Fruit fly (Drosophila melanogaster) whole organism, embryonic: Measurements from ENCODE around the gene CG10086.

Experiments
- Aef1 ChIP-seq: fragments of 200-800 bp; sonication (Bioruptor generic); IDR thresholded peaks from 3 replicates; pipeline ENCODE4 v1.3.6; 2022; ENCODE audit warnings: missing biosample characterization, missing genetic modification characterization
- Asciz ChIP-seq: fragments of 200-800 bp; sonication (Bioruptor generic); optimal IDR thresholded peaks from 2 replicates; lab custom pipeline; 2017; ENCODE audit warnings: missing biosample characterization, mild to moderate bottlenecking, missing genetic modification characterization, missing genetic modification reagents
- BtbVII ChIP-seq: fragments of 200-800 bp; sonication (Bioruptor generic); optimal IDR thresholded peaks from 3 replicates; lab custom pipeline; 2017; ENCODE audit warnings: missing biosample characterization, mild to moderate bottlenecking, missing genetic modification characterization
- CG10147 ChIP-seq: fragments of 200-800 bp; sonication (Bioruptor generic); optimal IDR thresholded peaks from 2 replicates; lab custom pipeline; 2019; ENCODE audit warnings: missing biosample characterization, mild to moderate bottlenecking, missing genetic modification characterization, moderate library complexity
- CG10209 ChIP-seq: fragments of 200-800 bp; sonication (Bioruptor generic); optimal IDR thresholded peaks from 3 replicates; lab custom pipeline; 2017; ENCODE audit warnings: missing biosample characterization, mild to moderate bottlenecking, missing genetic modification characterization, missing genetic modification reagents
- CG11398 ChIP-seq: fragments of 200-800 bp; sonication (Bioruptor generic); optimal IDR thresholded peaks from 2 replicates; lab custom pipeline; 2016; ENCODE audit warnings: missing biosample characterization, missing genetic modification characterization
- CG12744 ChIP-seq: fragments of 200-800 bp; sonication (Bioruptor generic); optimal IDR thresholded peaks from 2 replicates; lab custom pipeline; 2016; ENCODE audit warnings: missing biosample characterization, missing genetic modification characterization
- CG12769 ChIP-seq: fragments of 200-800 bp; sonication (Bioruptor generic); optimal IDR thresholded peaks from 2 replicates; lab custom pipeline; 2019; ENCODE audit warnings: missing biosample characterization, mild to moderate bottlenecking, missing genetic modification characterization, moderate library complexity
- CG12942 ChIP-seq: fragments of 200-800 bp; sonication (Bioruptor generic); optimal IDR thresholded peaks from 3 replicates; lab custom pipeline; 2016; ENCODE audit warnings: missing biosample characterization, missing genetic modification characterization
- CG13287 ChIP-seq: fragments of 200-800 bp; sonication (Bioruptor generic); IDR thresholded peaks from 2 replicates; pipeline ENCODE4 v1.3.6; 2022; ENCODE audit warnings: missing biosample characterization, missing genetic modification characterization; ENCODE audit not compliant: partially characterized antibody
- CG13296 ChIP-seq: fragments of 200-800 bp; sonication (Bioruptor generic); optimal IDR thresholded peaks from 3 replicates; lab custom pipeline; 2018; ENCODE audit warnings: missing biosample characterization, mild to moderate bottlenecking, missing genetic modification characterization
- CG17361 ChIP-seq: fragments of 200-800 bp; sonication (Bioruptor generic); IDR thresholded peaks from 3 replicates; pipeline ENCODE4 v1.3.6; 2022; ENCODE audit warnings: missing biosample characterization, missing genetic modification characterization
- CG17912 ChIP-seq: fragments of 200-800 bp; sonication (Bioruptor generic); optimal IDR thresholded peaks from 2 replicates; lab custom pipeline; 2018; ENCODE audit warnings: missing biosample characterization, mild to moderate bottlenecking, missing genetic modification characterization
- CG1832 ChIP-seq: fragments of 200-800 bp; sonication (Bioruptor generic); optimal IDR thresholded peaks from 2 replicates; lab custom pipeline; 2017; ENCODE audit warnings: missing biosample characterization, mild to moderate bottlenecking, missing genetic modification characterization, inconsistent platforms
- CG18619 ChIP-seq: fragments of 200-800 bp; sonication (Bioruptor generic); optimal IDR thresholded peaks from 3 replicates; lab custom pipeline; 2017; ENCODE audit warnings: missing biosample characterization, mild to moderate bottlenecking, missing genetic modification characterization
- CG31224 ChIP-seq: fragments of 200-800 bp; sonication (Bioruptor generic); IDR thresholded peaks from 2 replicates; pipeline ENCODE4 v1.3.6; 2022; ENCODE audit warnings: missing biosample characterization, missing genetic modification characterization
- CG32532 ChIP-seq: fragments of 200-800 bp; sonication (Bioruptor generic); IDR thresholded peaks from 2 replicates; pipeline ENCODE4 v1.3.6; 2022; ENCODE audit warnings: missing biosample characterization, missing genetic modification characterization
- CG34224 ChIP-seq: fragments of 200-800 bp; sonication (Bioruptor generic); IDR thresholded peaks from 3 replicates; pipeline ENCODE4 v1.3.6; 2022; ENCODE audit warnings: missing biosample characterization, missing genetic modification characterization; ENCODE audit not compliant: partially characterized antibody
- CG34422 ChIP-seq: fragments of 200-800 bp; sonication (Bioruptor generic); IDR thresholded peaks from 3 replicates; pipeline ENCODE4 v1.3.6; 2022; ENCODE audit warnings: missing biosample characterization, missing genetic modification characterization
- CG9215 ChIP-seq: fragments of 200-800 bp; sonication (Bioruptor generic); IDR thresholded peaks from 2 replicates; pipeline ENCODE4 v1.3.6; 2022; ENCODE audit warnings: missing biosample characterization, missing genetic modification characterization
- Camta ChIP-seq: fragments of 200-800 bp; sonication (Bioruptor generic); optimal IDR thresholded peaks from 2 replicates; lab custom pipeline; 2016; ENCODE audit warnings: missing biosample characterization, missing genetic modification characterization
- CkIIα-i1 ChIP-seq: fragments of 200-800 bp; sonication (Bioruptor generic); IDR thresholded peaks from 2 replicates; pipeline ENCODE4 v1.3.6; 2022; ENCODE audit warnings: missing biosample characterization, missing genetic modification characterization
- Dad ChIP-seq: fragments of 200-800 bp; sonication (Bioruptor generic); optimal IDR thresholded peaks from 3 replicates; lab custom pipeline; 2016; ENCODE audit warnings: missing biosample characterization, missing genetic modification characterization
- Dek ChIP-seq: fragments of 200-800 bp; sonication (Bioruptor generic); optimal IDR thresholded peaks from 3 replicates; lab custom pipeline; 2019; ENCODE audit warnings: missing biosample characterization, mild to moderate bottlenecking, missing genetic modification characterization, moderate library complexity
- Ets65A ChIP-seq: fragments of 200-800 bp; sonication (Bioruptor generic); peaks from one replicate; lab custom pipeline; 2016; ENCODE audit warnings: missing biosample characterization, missing genetic modification characterization
- Gsc ChIP-seq: fragments of 200-800 bp; sonication (Bioruptor generic); IDR thresholded peaks from 2 replicates; pipeline ENCODE4 v1.3.6; 2022; ENCODE audit warnings: missing biosample characterization, missing genetic modification characterization
- HLH54F ChIP-seq: fragments of 200-800 bp; sonication (Bioruptor generic); optimal IDR thresholded peaks from 3 replicates; lab custom pipeline; 2016; ENCODE audit warnings: missing biosample characterization, missing genetic modification characterization
- Jarid2 ChIP-seq: fragments of 200-800 bp; sonication (Bioruptor generic); optimal IDR thresholded peaks from 3 replicates; lab custom pipeline; 2017; ENCODE audit warnings: mild to moderate bottlenecking, missing biosample characterization, missing genetic modification reagents, missing genetic modification characterization
- Kr ChIP-seq: fragments of 200-800 bp; sonication (Bioruptor generic); optimal IDR thresholded peaks from 2 replicates; lab custom pipeline; 2017; ENCODE audit warnings: missing biosample characterization, mild to moderate bottlenecking, missing genetic modification characterization
- Lim3 ChIP-seq: fragments of 200-800 bp; sonication (Bioruptor generic); IDR thresholded peaks from 2 replicates; pipeline ENCODE4 v1.3.6; 2022; ENCODE audit warnings: missing biosample characterization, missing genetic modification characterization
- NK7.1 ChIP-seq: fragments of 200-800 bp; sonication (Bioruptor generic); optimal IDR thresholded peaks from 3 replicates; lab custom pipeline; 2016; ENCODE audit warnings: missing biosample characterization, missing genetic modification characterization
- PHDP ChIP-seq: fragments of 200-800 bp; sonication (Bioruptor generic); optimal IDR thresholded peaks from 3 replicates; lab custom pipeline; 2018; ENCODE audit warnings: missing biosample characterization, mild to moderate bottlenecking, missing genetic modification characterization, moderate library complexity
- Poxn ChIP-seq: fragments of 200-800 bp; sonication (Bioruptor generic); IDR thresholded peaks from 2 replicates; pipeline ENCODE4 v1.3.6; 2022; ENCODE audit warnings: missing biosample characterization, missing genetic modification characterization
- Rx ChIP-seq: fragments of 200-800 bp; sonication (Bioruptor generic); IDR thresholded peaks from 2 replicates; pipeline ENCODE4 v1.3.6; 2022; ENCODE audit warnings: missing biosample characterization, missing genetic modification characterization
- Side ChIP-seq: fragments of 200-800 bp; sonication (Bioruptor generic); optimal IDR thresholded peaks from 2 replicates; lab custom pipeline; 2016; ENCODE audit warnings: missing biosample characterization, missing genetic modification characterization
- TFAM ChIP-seq: fragments of 200-800 bp; sonication (Bioruptor generic); optimal IDR thresholded peaks from 2 replicates; lab custom pipeline; 2017; ENCODE audit warnings: missing biosample characterization, missing genetic modification characterization, inconsistent platforms
- al ChIP-seq: fragments of 200-800 bp; sonication (Bioruptor generic); IDR thresholded peaks from 2 replicates; pipeline ENCODE4 v1.3.6; 2022; ENCODE audit warnings: missing biosample characterization, missing genetic modification characterization
- ase ChIP-seq: fragments of 200-800 bp; sonication (Bioruptor generic); IDR thresholded peaks from 3 replicates; pipeline ENCODE4 v1.3.6; 2022; ENCODE audit warnings: missing biosample characterization, missing genetic modification characterization
- cwo ChIP-seq: fragments of 200-800 bp; sonication (Bioruptor generic); optimal IDR thresholded peaks from 3 replicates; lab custom pipeline; 2017; ENCODE audit warnings: missing biosample characterization, missing genetic modification characterization, mild to moderate bottlenecking, moderate library complexity, missing genetic modification reagents
- disco-r ChIP-seq: fragments of 200-800 bp; sonication (Bioruptor generic); optimal IDR thresholded peaks from 2 replicates; lab custom pipeline; 2016; ENCODE audit warnings: missing biosample characterization, missing genetic modification characterization
- dmrt11E ChIP-seq: fragments of 200-800 bp; sonication (Bioruptor generic); optimal IDR thresholded peaks from 3 replicates; lab custom pipeline; 2018; ENCODE audit warnings: missing biosample characterization, mild to moderate bottlenecking, missing genetic modification characterization, moderate library complexity
- gem ChIP-seq: fragments of 200-800 bp; sonication (Bioruptor generic); optimal IDR thresholded peaks from 2 replicates; lab custom pipeline; 2019; ENCODE audit warnings: missing biosample characterization, mild to moderate bottlenecking, missing genetic modification characterization, moderate library complexity
- hth ChIP-seq: fragments of >200 bp; optimal IDR thresholded peaks from 2 replicates; lab custom pipeline; 2017; ENCODE audit warnings: inconsistent platforms
- jigr1 ChIP-seq: fragments of 200-800 bp; sonication (Bioruptor generic); IDR thresholded peaks from 3 replicates; pipeline ENCODE4 v1.3.6; 2022; ENCODE audit warnings: missing biosample characterization, missing genetic modification characterization
- lab ChIP-seq: fragments of 200-800 bp; sonication (Bioruptor generic); optimal IDR thresholded peaks from 3 replicates; lab custom pipeline; 2017; ENCODE audit warnings: missing biosample characterization, missing genetic modification characterization, mild to moderate bottlenecking, moderate library complexity, missing genetic modification reagents
- pfk ChIP-seq: fragments of 200-800 bp; sonication (Bioruptor generic); optimal IDR thresholded peaks from 2 replicates; lab custom pipeline; 2018; ENCODE audit warnings: missing biosample characterization, mild to moderate bottlenecking, missing genetic modification characterization, moderate library complexity
- pnt ChIP-seq: fragments of 200-800 bp; sonication (Bioruptor generic); optimal IDR thresholded peaks from 3 replicates; lab custom pipeline; 2016; ENCODE audit warnings: missing biosample characterization, missing genetic modification characterization
- rib ChIP-seq: fragments of 200-800 bp; sonication (Bioruptor generic); IDR thresholded peaks from 2 replicates; pipeline ENCODE4 v1.3.6; 2022; ENCODE audit warnings: missing biosample characterization, missing genetic modification characterization
- schlank ChIP-seq: fragments of 200-800 bp; sonication (Bioruptor generic); optimal IDR thresholded peaks from 2 replicates; lab custom pipeline; 2018; ENCODE audit warnings: missing biosample characterization, mild to moderate bottlenecking, missing genetic modification characterization
- sisA ChIP-seq: fragments of 200-800 bp; sonication (Bioruptor generic); IDR thresholded peaks from 2 replicates; pipeline ENCODE4 v1.3.6; 2022; ENCODE audit warnings: missing biosample characterization, missing genetic modification characterization
- tll ChIP-seq, 2 experiments: fragments of 200-800 bp in 1 of 2; fragments of >200 bp in 1 of 2; sonication (Bioruptor generic) in 1 of 2; optimal IDR thresholded peaks; 2 replicates each; lab custom pipeline; 2017 to 2019; ENCODE audit warnings: missing biosample characterization in 2 of 2, missing genetic modification characterization in 2 of 2, mild to moderate bottlenecking in 1 of 2, moderate library complexity in 1 of 2
- ttk ChIP-seq: fragments of 200-800 bp; sonication (Bioruptor generic); IDR thresholded peaks from 2 replicates; pipeline ENCODE4 v2.1.2; 2022; ENCODE audit warnings: missing biosample characterization, missing genetic modification characterization

The CG10086 gene

dm6 chr3R:7793855-7794254 lies 3.4 kb downstream of the CG10086 start, which contains the start of gene CG2641 (continued):
- peak; percentile 52 for TF ChIP-seq CG12769 (tag; lab: Kevin White, UChicago)
- TF ChIP-seq Side (GFP tag; lab: Kevin White, UChicago): no peak
- TF ChIP-seq CG13296 (GFP tag; lab: Kevin White, UChicago): peak; percentile 42
- TF ChIP-seq Dad (GFP tag; lab: Kevin White, UChicago): no peak
- TF ChIP-seq CG13287 (GFP tag; lab: Robert Waterston, UW): peak; percentile 52
- no peak for TF ChIP-seq HLH54F (GFP tag; lab: Kevin White, UChicago)
- no peak for TF ChIP-seq CG10209 (GFP tag; lab: Kevin White, UChicago)
- TF ChIP-seq cwo (GFP tag; lab: Kevin White, UChicago): no peak
- no peak for TF ChIP-seq gem (tag; lab: Kevin White, UChicago)
- no peak for TF ChIP-seq CG12744 (GFP tag; lab: Kevin White, UChicago)
- no peak for TF ChIP-seq CG1832
- TF ChIP-seq Lim3 (GFP tag; lab: Robert Waterston, UW): no peak
- TF ChIP-seq CG12942 (GFP tag; lab: Kevin White, UChicago): no peak
- TF ChIP-seq Aef1 (GFP tag; lab: Robert Waterston, UW): no peak
- no peak for TF ChIP-seq CG9215 (GFP tag; lab: Robert Waterston, UW)
- TF ChIP-seq CG17361 (GFP tag; lab: Robert Waterston, UW): no peak
- no peak for TF ChIP-seq al (GFP tag; lab: Robert Waterston, UW)
- TF ChIP-seq CG10147: no peak
- TF ChIP-seq CG18619 (GFP tag; lab: Kevin White, UChicago): no peak
- no peak for TF ChIP-seq Ets65A (GFP tag; lab: Kevin White, UChicago)
- peak; percentile 61 for TF ChIP-seq BtbVII (GFP tag; lab: Kevin White, UChicago)
- TF ChIP-seq Kr (GFP tag; lab: Kevin White, UChicago): no peak
- TF ChIP-seq ttk (GFP tag; lab: Robert Waterston, UW): no peak
- TF ChIP-seq tll (GFP tag; optimal IDR thresholded peaks at IDR 0.05; lab: Kevin White, UChicago): no peak
- no peak for TF ChIP-seq ase (GFP tag; lab: Robert Waterston, UW)
- TF ChIP-seq pfk (GFP tag; lab: Kevin White, UChicago): no peak
- peak; percentile 20; the same call in 1 of the 3 replicates for TF ChIP-seq CG34224 (GFP tag; lab: Robert Waterston, UW)
- peak; percentile 36; the same call in 1 of the 2 replicates for TF ChIP-seq CG32532 (GFP tag; lab: Robert Waterston, UW)
- no peak for TF ChIP-seq CG17912
- TF ChIP-seq CG31224 (GFP tag; lab: Robert Waterston, UW): no peak
- no peak for TF ChIP-seq Camta (GFP tag; lab: Kevin White, UChicago)
- no peak for TF ChIP-seq CG11398
- TF ChIP-seq Asciz (GFP tag; lab: Kevin White, UChicago): no peak
- TF ChIP-seq jigr1 (GFP tag; lab: Robert Waterston, UW): no peak
- TF ChIP-seq CkIIα-i1 (GFP tag; lab: Robert Waterston, UW): no peak
- TF ChIP-seq Gsc: no peak
- no peak for TF ChIP-seq pnt (GFP tag; lab: Kevin White, UChicago)
- no peak for TF ChIP-seq NK7.1 (GFP tag; lab: Kevin White, UChicago)
- no peak for TF ChIP-seq TFAM
- peak; percentile 21 for TF ChIP-seq PHDP
- no peak for TF ChIP-seq disco-r (GFP tag; lab: Kevin White, UChicago)
- no peak for TF ChIP-seq hth (lab: Kevin White, UChicago)
- TF ChIP-seq rib (GFP tag; lab: Robert Waterston, UW): no peak
- TF ChIP-seq CG34422 (GFP tag; lab: Robert Waterston, UW): no peak
- TF ChIP-seq Dek: no peak
- peak; percentile 9 for TF ChIP-seq Jarid2
- TF ChIP-seq Poxn: no peak
- no peak for TF ChIP-seq sisA
- TF ChIP-seq Rx (GFP tag; lab: Robert Waterston, UW): no peak
- TF ChIP-seq lab (GFP tag; lab: Kevin White, UChicago): peak; percentile 23
- no peak for TF ChIP-seq dmrt11E (tag; lab: Kevin White, UChicago)
- TF ChIP-seq schlank (tag; lab: Kevin White, UChicago): no peak
